Fruit fly (Drosophila melanogaster): ENCODE data around the gene dre4.
A peak's percentile ranks its signal among the peaks of the same experiment; 100 is the strongest.

dre4 gene

DNA sequence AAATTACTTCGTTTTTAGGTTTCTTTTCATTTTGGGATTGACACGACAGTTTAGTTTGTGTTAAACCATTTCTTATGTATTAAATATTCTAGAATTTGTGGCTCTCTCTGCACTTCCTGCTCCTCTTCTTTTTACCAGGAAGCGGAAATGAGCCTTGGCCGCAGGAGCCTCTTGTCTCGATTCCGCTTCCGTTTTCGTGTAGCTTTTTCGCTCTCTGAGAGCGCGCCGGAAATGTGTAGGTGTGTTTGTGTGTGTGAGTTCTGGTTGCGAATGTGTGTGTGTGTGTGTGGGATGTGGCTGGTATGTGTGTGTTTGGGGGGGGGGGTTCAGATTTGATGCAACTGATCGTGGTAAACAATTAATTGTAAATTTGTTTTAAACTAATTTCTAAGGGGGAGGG lies 16.5 kb downstream of the dre4 start:
- TF ChIP-seq Hr96 (GFP tag; optimal IDR thresholded peaks at IDR 0.05) (no peak), cnc (optimal IDR thresholded peaks at IDR 0.05) (no peak), CG7101 (tag; optimal IDR thresholded peaks at IDR 0.05) (no peak), CG11617 (GFP tag; optimal IDR thresholded peaks at IDR 0.05) (peak; percentile 19), toe (GFP tag; optimal IDR thresholded peaks at IDR 0.05) (no peak)

DNA sequence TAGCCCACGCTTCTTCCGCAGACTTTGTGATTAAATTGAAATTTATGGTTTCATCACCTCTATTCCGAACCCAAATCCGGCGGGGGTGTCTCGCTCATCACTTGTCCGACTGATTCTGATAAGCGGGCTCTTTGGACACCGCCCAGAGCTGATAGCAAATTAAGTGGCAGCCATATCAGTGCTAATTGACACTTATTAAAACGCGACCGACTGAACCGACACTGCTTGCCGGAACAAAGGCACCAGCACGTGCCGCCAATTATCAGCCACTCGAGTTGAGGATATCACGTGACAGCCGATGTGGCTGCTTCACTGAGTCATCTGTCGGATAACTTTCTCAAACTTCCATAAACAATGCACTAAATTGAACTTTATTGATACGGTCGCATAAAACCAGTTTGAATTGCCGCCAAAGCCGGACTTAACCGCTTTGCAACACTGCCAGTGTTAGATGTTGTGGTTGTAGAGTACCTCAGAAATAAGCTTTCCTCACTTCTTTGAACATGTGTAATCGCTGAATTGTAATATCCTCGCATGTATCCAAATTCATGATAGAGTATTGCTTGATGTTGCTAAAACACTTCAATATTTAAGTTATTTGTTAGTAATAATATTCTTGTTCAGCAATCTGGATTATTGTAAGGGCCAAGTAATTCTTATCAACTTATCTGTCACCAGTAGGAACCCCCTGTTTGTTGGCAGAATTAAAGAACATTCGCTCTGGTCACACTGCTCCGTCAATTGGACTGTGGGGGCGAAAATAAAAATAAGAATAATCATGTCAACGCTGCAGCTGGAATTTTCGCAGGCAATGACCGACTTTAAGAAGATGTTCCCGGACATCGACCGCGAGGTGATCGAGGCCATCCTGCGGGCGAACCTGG lies 19.4 kb downstream of the dre4 start, which contains the start of gene CG12024:
Gene CG12024 (plus strand): TSS at position 699 of the 884 bp plus-strand sequence.
- TF ChIP-seq CG11617 (GFP tag; optimal IDR thresholded peaks at IDR 0.05) (peak; percentile 66), CG33017 (tag; optimal IDR thresholded peaks at IDR 0.05) (peak; percentile 25), Hr96 (GFP tag; optimal IDR thresholded peaks at IDR 0.05) (peak; percentile 81), CG7045 (GFP tag; optimal IDR thresholded peaks at IDR 0.05) (peak; percentile 63), cic (GFP tag; optimal IDR thresholded peaks at IDR 0.05) (peak; percentile 37), CG12768 (GFP tag; optimal IDR thresholded peaks at IDR 0.05) (peak; percentile 79), bab1 (GFP tag; optimal IDR thresholded peaks at IDR 0.05) (peak; percentile 76), Mnt (GFP tag; optimal IDR thresholded peaks at IDR 0.05) (peak; percentile 64), CG7101 (tag; optimal IDR thresholded peaks at IDR 0.05) (peak; percentile 73), tj (GFP tag; optimal IDR thresholded peaks at IDR 0.05) (peak; percentile 52), toe (GFP tag; optimal IDR thresholded peaks at IDR 0.05) (peak; percentile 78), CG5204 (GFP tag; optimal IDR thresholded peaks at IDR 0.05) (peak; percentile 85), Clk (GFP tag; optimal IDR thresholded peaks at IDR 0.05) (peak; percentile 68), CG1620 (GFP tag; optimal IDR thresholded peaks at IDR 0.05) (peak; percentile 81), cnc (optimal IDR thresholded peaks at IDR 0.05) (no peak), pad (GFP tag; optimal IDR thresholded peaks at IDR 0.05) (peak; percentile 67), kay (GFP tag; ENCODE audit: borderline replicate concordance) (peak; percentile 79), CG14711 (tag; optimal IDR thresholded peaks at IDR 0.05) (peak; percentile 75), ovo (GFP tag; optimal IDR thresholded peaks at IDR 0.05) (peak; percentile 49), Crg-1 (GFP tag; optimal IDR thresholded peaks at IDR 0.05) (peak; percentile 90)

DNA sequence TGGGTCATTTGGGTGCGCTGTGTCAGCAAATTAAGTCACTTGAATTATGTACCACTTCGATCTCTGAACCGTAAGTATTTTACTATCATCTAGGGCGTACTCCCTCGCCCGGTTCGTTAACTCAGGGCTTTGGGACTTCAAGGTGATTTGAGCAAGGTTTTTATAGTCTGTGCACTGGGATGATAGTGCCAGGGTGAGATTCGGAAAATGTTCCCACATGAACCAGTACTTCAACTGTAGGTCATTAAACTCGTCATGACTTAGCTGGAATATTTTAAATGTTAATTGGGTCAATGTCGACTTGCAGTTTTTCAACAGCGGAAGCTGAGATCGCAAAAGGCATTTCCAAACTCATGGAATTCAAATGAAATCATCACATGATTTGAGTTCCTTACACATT lies 20.6 kb downstream of the dre4 start, which contains the start of gene CNMa:
Gene CNMa (minus strand): TSS at position 101 of the 400 bp plus-strand sequence.
- TF ChIP-seq Clk (GFP tag; optimal IDR thresholded peaks at IDR 0.05) = no peak
- TF ChIP-seq Mnt (GFP tag; optimal IDR thresholded peaks at IDR 0.05) = no peak
- TF ChIP-seq CG7045 (GFP tag; optimal IDR thresholded peaks at IDR 0.05) = no peak
- TF ChIP-seq CG33017 (tag; optimal IDR thresholded peaks at IDR 0.05) = no peak
- no peak for TF ChIP-seq cic (GFP tag; optimal IDR thresholded peaks at IDR 0.05)

DNA sequence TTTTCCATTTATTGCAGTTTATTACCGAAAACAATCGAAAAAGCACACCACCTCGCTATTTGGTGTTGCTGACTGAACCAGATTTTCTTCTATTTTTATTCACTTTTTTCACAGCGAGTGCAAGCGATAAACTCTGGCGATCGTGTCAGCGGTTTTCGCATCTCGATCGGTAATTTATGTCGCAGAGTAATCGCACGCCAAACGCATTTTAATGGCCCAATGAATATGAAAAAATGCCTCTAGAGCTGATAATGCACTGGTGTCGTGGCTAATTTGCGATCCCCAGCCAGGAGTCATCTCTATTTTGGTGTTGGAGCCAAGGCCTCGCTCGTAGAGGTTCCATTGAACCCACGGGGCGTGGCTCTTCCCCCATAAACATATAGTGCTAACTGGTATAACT lies 22.8 kb downstream of the dre4 start:
- TF ChIP-seq cic (GFP tag; optimal IDR thresholded peaks at IDR 0.05) (no peak), tj (GFP tag; optimal IDR thresholded peaks at IDR 0.05) (no peak), toe (GFP tag; optimal IDR thresholded peaks at IDR 0.05) (no peak), CG11617 (GFP tag; optimal IDR thresholded peaks at IDR 0.05) (no peak), Hr96 (GFP tag; optimal IDR thresholded peaks at IDR 0.05) (no peak)

DNA sequence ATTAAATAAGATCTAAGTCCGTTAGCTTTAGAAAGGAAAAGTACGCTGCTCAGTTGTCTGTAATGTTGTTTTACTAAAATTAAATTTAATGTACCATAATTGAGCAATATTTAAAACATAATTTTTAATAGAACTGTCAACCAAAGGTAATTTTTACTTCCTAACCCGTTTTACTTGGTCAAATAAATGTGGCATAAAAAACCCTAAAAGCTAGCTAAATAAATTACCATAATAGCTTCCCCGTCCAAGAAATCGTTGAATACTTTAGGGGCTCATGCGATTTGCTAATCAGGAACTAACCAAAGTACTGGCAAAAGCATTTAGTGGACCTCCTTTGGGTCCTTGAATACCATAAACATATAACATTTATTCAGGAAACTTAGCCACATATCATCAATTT lies 25.6 kb downstream of the dre4 start:
- TF ChIP-seq kay (GFP tag; ENCODE audit: borderline replicate concordance) (peak; percentile 5), CG7045 (GFP tag; optimal IDR thresholded peaks at IDR 0.05) (no peak)

DNA sequence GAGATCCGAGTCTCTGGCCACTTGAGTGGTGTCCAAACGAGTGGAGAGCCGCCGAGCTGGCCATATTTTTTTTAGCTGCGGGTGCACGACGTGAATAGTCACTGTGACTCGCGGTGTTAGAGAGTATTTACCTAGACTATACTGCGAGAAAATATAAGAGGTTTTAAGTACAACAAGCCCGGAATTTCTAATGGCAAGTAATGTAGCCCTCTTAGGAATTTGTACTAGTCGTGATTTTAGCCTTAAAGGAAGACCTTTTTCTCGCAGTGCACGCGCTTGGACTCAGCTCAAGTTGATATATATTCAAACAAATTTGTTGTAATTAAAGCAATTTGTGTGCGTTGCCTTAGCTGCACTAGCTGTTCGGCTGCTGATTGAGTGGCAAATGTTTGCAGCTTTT lies 31.5 kb downstream of the dre4 start:
- TF ChIP-seq CG7101 (tag; optimal IDR thresholded peaks at IDR 0.05) = no peak
- no peak for TF ChIP-seq kay (GFP tag; ENCODE audit: borderline replicate concordance)
- no peak for TF ChIP-seq cnc (optimal IDR thresholded peaks at IDR 0.05)
- TF ChIP-seq Clk (GFP tag; optimal IDR thresholded peaks at IDR 0.05) = no peak
- TF ChIP-seq ovo (GFP tag; optimal IDR thresholded peaks at IDR 0.05) = no peak
- no peak for TF ChIP-seq tj (GFP tag; optimal IDR thresholded peaks at IDR 0.05)
- TF ChIP-seq Hr96 (GFP tag; optimal IDR thresholded peaks at IDR 0.05) = no peak
- no peak for TF ChIP-seq CG11617 (GFP tag; optimal IDR thresholded peaks at IDR 0.05)
- TF ChIP-seq pad (GFP tag; optimal IDR thresholded peaks at IDR 0.05) = no peak

DNA sequence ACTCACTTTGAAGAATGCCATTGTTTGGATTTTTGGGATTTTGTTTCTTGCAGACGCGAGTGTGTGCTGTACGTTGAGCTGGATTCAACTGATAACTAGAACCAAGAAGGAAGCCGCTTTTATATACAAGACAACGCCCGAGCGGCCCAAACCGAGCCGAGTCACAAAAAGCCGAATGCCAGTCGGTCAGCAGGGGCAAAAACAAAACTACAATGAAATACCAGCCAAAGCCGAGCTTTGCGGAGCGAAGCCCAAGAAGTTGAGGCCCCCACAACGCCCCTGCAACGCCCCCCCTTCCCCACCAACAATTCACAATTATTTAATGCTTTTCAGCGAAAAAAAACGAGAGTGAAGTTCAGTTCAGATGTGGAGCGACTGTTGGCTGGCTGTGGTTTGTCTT lies 34.1 kb downstream of the dre4 start, which contains the start of gene Cpr62Bc:
Gene Cpr62Bc (minus strand): TSS at position 101 of the 400 bp plus-strand sequence.
- TF ChIP-seq toe (GFP tag; optimal IDR thresholded peaks at IDR 0.05) (no peak), cic (GFP tag; optimal IDR thresholded peaks at IDR 0.05) (no peak), CG5204 (GFP tag; optimal IDR thresholded peaks at IDR 0.05) (no peak), kay (GFP tag; ENCODE audit: borderline replicate concordance) (no peak), CG14711 (tag; optimal IDR thresholded peaks at IDR 0.05) (no peak), Crg-1 (GFP tag; optimal IDR thresholded peaks at IDR 0.05) (no peak), CG7045 (GFP tag; optimal IDR thresholded peaks at IDR 0.05) (no peak), Hr96 (GFP tag; optimal IDR thresholded peaks at IDR 0.05) (no peak), cnc (optimal IDR thresholded peaks at IDR 0.05) (no peak), tj (GFP tag; optimal IDR thresholded peaks at IDR 0.05) (no peak), CG33017 (tag; optimal IDR thresholded peaks at IDR 0.05) (no peak), Clk (GFP tag; optimal IDR thresholded peaks at IDR 0.05) (no peak), CG12768 (GFP tag; optimal IDR thresholded peaks at IDR 0.05) (no peak), Mnt (GFP tag; optimal IDR thresholded peaks at IDR 0.05) (no peak), CG1620 (GFP tag; optimal IDR thresholded peaks at IDR 0.05) (no peak)
